Worm (Caenorhabditis elegans) whole organism, midembryonic: ENCODE results near the gene T10G3.4.

Source experiments
- T22C8.4 ChIP-seq: fragments of 200-800 bp; sonication (Bioruptor generic); IDR thresholded peaks from 2 replicates; pipeline ENCODE4 v1.3.6; 2022; ENCODE audit warnings: missing genetic modification characterization, missing compliant biosample characterization
- cog-1 ChIP-seq: sonication (generic microtip); optimal IDR thresholded peaks from 2 replicates; lab custom pipeline; 2016; ENCODE audit warnings: missing genetic modification characterization, missing compliant biosample characterization
- flt-1 ChIP-seq: fragments of 200-800 bp; sonication (Bioruptor generic); IDR thresholded peaks from 2 replicates; pipeline ENCODE4 v1.3.6; 2022; ENCODE audit warnings: missing genetic modification characterization, missing compliant biosample characterization
- klf-2 ChIP-seq: fragments of 200-800 bp; sonication (Bioruptor generic); conservative IDR thresholded peaks from 2 replicates; pipeline ENCODE4 v1.3.6; 2022; ENCODE audit warnings: missing genetic modification reagents, missing genetic modification characterization, missing compliant biosample characterization
- med-1 ChIP-seq: sonication (generic microtip); optimal IDR thresholded peaks from 2 replicates; lab custom pipeline; 2017; ENCODE audit warnings: missing genetic modification characterization, mild to moderate bottlenecking, missing compliant biosample characterization, antibody characterized with exemption, missing genetic modification reagents; ENCODE audit not compliant: insufficient read depth
- ref-1 ChIP-seq: fragments of 200-800 bp; sonication (Bioruptor generic); conservative IDR thresholded peaks from 2 replicates; pipeline ENCODE4 v1.3.6; 2022; ENCODE audit warnings: missing genetic modification reagents, missing genetic modification characterization, missing compliant biosample characterization
- tab-1 ChIP-seq: fragments of 200-800 bp; sonication (Bioruptor generic); IDR thresholded peaks from 2 replicates; pipeline ENCODE4 v1.3.6; 2022; ENCODE audit warnings: missing genetic modification characterization, missing compliant biosample characterization
- ztf-23 ChIP-seq: fragments of 200-800 bp; sonication (Bioruptor generic); IDR thresholded peaks from 2 replicates; pipeline ENCODE4 v1.3.6; 2022; ENCODE audit warnings: missing genetic modification reagents, missing genetic modification characterization, missing compliant biosample characterization
- ztf-29 ChIP-seq: fragments of 200-800 bp; sonication (Bioruptor generic); IDR thresholded peaks from 2 replicates; pipeline ENCODE4 v1.3.6; 2022; ENCODE audit warnings: missing genetic modification reagents, missing genetic modification characterization, missing compliant biosample characterization

T10G3.4 gene

DNA sequence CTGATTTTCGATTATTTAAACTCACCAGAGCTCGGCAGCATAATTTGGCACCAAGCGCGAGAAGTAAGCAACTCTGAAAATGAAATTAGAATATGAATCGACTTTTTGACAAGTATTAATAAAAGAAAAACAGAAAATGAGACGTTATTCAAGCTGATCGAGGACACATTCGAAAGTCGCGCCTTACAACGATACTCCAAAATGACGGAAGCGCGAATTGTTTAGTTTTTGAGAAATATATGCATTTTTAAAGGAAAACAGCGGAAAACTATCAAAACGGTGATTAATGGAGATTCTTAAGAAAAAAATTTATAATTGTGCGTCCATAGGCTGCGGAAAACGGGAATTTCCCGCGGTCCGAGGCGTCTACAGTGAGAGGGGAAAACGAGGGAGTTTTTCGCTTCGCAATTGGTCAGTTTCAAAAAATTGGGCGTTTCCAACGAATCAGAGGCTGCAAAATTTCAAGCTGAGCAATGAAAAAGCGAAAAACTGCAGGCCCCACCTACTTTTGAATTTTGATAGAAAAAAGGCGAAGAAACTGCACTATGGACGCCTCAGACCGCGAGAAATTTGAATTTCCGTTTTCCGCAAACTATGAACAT, 46.7 kb downstream of the T10G3.4 start, which contains the start of gene mes-4:
Gene mes-4 (minus strand): TSS at position 73 of the 602 bp plus-strand sequence.
- TF ChIP-seq med-1 (GFP tag; lab: Kevin White, UChicago) (no peak), cog-1 (no peak), tab-1 (GFP tag; lab: Robert Waterston, UW) (no peak), T22C8.4 (GFP tag; lab: Robert Waterston, UW) (no peak), flt-1 (GFP tag; lab: Robert Waterston, UW) (no peak), ref-1 (GFP tag; lab: Robert Waterston, UW) (no peak), klf-2 (no peak), ztf-29 (GFP tag; lab: Robert Waterston, UW) (no peak), ztf-23 (no peak)

ce11 chrV:13432364-13432763, 51.9 kb downstream of the T10G3.4 start, which contains the start of gene srd-17:
Gene srd-17, minus strand, starts transcription at chrV:13432714.
- no peak for TF ChIP-seq klf-2
- no peak for TF ChIP-seq ref-1 (GFP tag; lab: Robert Waterston, UW)
- no peak for TF ChIP-seq cog-1
- TF ChIP-seq med-1 (GFP tag; lab: Kevin White, UChicago) = no peak
- TF ChIP-seq tab-1 (GFP tag; lab: Robert Waterston, UW) = no peak
- no peak for TF ChIP-seq ztf-29 (GFP tag; lab: Robert Waterston, UW)
- no peak for TF ChIP-seq T22C8.4 (GFP tag; lab: Robert Waterston, UW)
- no peak for TF ChIP-seq ztf-23
- TF ChIP-seq flt-1 (GFP tag; lab: Robert Waterston, UW) = no peak
